Worm (Caenorhabditis elegans) whole organism, L4/young adult: ENCODE measurements around the gene M176.9.
"Not testable (repeated sequence)": the region's sequence is repeated elsewhere in the genome, so short reads cannot be mapped to it uniquely, and the experiment has no call there.

Source experiments
- dao-5 ChIP-seq: sonication (generic microtip); optimal IDR thresholded peaks from 2 replicates; lab custom pipeline; 2016; ENCODE audit warnings: missing genotype, missing genetic modification characterization, moderate library complexity, missing compliant biosample characterization
- him-1 ChIP-seq: sonication (generic microtip); optimal IDR thresholded peaks from 2 replicates; lab custom pipeline; 2016; ENCODE audit warnings: missing genotype, missing genetic modification reagents, missing genetic modification characterization, missing compliant biosample characterization

DNA sequence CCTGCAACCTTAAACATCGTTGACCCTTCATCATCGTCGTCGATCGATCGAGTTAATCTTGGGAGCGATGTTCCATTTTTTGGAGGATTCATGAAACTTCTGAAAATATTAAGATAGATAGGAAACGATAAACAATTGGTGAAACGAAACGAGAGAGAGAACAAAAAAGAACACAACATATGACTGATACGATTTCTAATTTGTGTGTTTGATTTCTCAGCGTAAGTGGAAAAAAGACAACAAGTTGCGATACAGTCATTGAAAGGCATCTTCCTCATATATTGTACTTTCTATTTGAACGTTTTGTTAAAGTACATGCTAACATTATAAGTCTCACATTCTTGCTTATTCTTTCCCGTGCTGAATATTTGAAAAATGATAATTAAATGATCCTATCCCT lies 40.8 kb upstream of the M176.9 start, which contains the start of gene R09D1.12:
- not testable (repeated sequence) for TF ChIP-seq him-1; dao-5 (tag; lab: Kevin White, UChicago)
